Worm (Caenorhabditis elegans): Measurements from ENCODE around the gene F38H4.3.
A peak's percentile ranks its signal among the peaks of the same experiment; 100 is the strongest.

Gene F38H4.3

ce11 chrIV:11821591-11822361 is 20.4 kb upstream of the F38H4.3 start, which contains the start of the genes par-5 and M117.3 (continued):
- TF ChIP-seq unc-39 (tag; optimal IDR thresholded peaks at IDR 0.05) (no peak), egl-27 (tag; optimal IDR thresholded peaks at IDR 0.05) (peak; percentile 31), gmeb-1 (tag; optimal IDR thresholded peaks at IDR 0.05) (peak; percentile 20), blmp-1 (tag; optimal IDR thresholded peaks at IDR 0.05; ENCODE audit: insufficient read depth) (no peak), fos-1 (tag; optimal IDR thresholded peaks at IDR 0.05) (peak; percentile 74), lin-39 (tag; optimal IDR thresholded peaks at IDR 0.05) (no peak), nhr-237 (tag; optimal IDR thresholded peaks at IDR 0.05) (no peak)

ce11 chrIV:11822454-11822853 is 19.8 kb upstream of the F38H4.3 start:
- TF ChIP-seq ZK546.5 (tag; optimal IDR thresholded peaks at IDR 0.05) (peak; percentile 14), ceh-82 (tag; optimal IDR thresholded peaks at IDR 0.05) (no peak), blmp-1 (tag; optimal IDR thresholded peaks at IDR 0.05; ENCODE audit: insufficient read depth) (no peak), unc-55 (GFP tag; optimal IDR thresholded peaks at IDR 0.05) (peak; percentile 80), R02D3.7 (tag; optimal IDR thresholded peaks at IDR 0.05) (no peak), elt-1 (tag; optimal IDR thresholded peaks at IDR 0.05) (no peak), nhr-25 (tag; optimal IDR thresholded peaks at IDR 0.05) (no peak), lin-39 (tag; optimal IDR thresholded peaks at IDR 0.05) (no peak), C34F6.9 (tag; optimal IDR thresholded peaks at IDR 0.05) (peak; percentile 53), nhr-6 (tag; optimal IDR thresholded peaks at IDR 0.05) (no peak), unc-39 (tag; optimal IDR thresholded peaks at IDR 0.05) (no peak), ztf-11 (tag; optimal IDR thresholded peaks at IDR 0.05) (no peak), ztf-4 (tag; optimal IDR thresholded peaks at IDR 0.05) (no peak), egl-27 (tag; optimal IDR thresholded peaks at IDR 0.05) (no peak), ama-1 (optimal IDR thresholded peaks at IDR 0.05) (no peak), snpc-4 (tag; optimal IDR thresholded peaks at IDR 0.05) (no peak), fos-1 (tag; optimal IDR thresholded peaks at IDR 0.05) (peak; percentile 19), ztf-1 (GFP tag; conservative IDR thresholded peaks at IDR 0.05) (no peak), Y55F3AM.14 (GFP tag; optimal IDR thresholded peaks at IDR 0.05) (no peak), sem-4 (tag; optimal IDR thresholded peaks at IDR 0.05) (no peak), peb-1 (tag; optimal IDR thresholded peaks at IDR 0.05) (no peak), unc-62 (GFP tag; optimal IDR thresholded peaks at IDR 0.05) (no peak), lin-11 (tag; optimal IDR thresholded peaks at IDR 0.05) (no peak), lin-13 (GFP tag; optimal IDR thresholded peaks at IDR 0.05) (peak; percentile 54), nhr-10 (tag; optimal IDR thresholded peaks at IDR 0.05) (no peak), lsy-2 (tag; optimal IDR thresholded peaks at IDR 0.05) (peak; percentile 16 to 70), nhr-21 (tag; optimal IDR thresholded peaks at IDR 0.05) (no peak), sma-9 (GFP tag; optimal IDR thresholded peaks at IDR 0.05) (peak; percentile 6), sma-9 (tag; optimal IDR thresholded peaks at IDR 0.05) (no peak), zag-1 (tag; optimal IDR thresholded peaks at IDR 0.05) (no peak), aly-2 (tag; optimal IDR thresholded peaks at IDR 0.05) (no peak), ceh-16 (tag; optimal IDR thresholded peaks at IDR 0.05) (no peak), nhr-23 (tag; optimal IDR thresholded peaks at IDR 0.05) (no peak), mab-5 (tag; optimal IDR thresholded peaks at IDR 0.05) (no peak), gmeb-1 (tag; optimal IDR thresholded peaks at IDR 0.05) (peak; percentile 76), nhr-77 (tag; optimal IDR thresholded peaks at IDR 0.05) (no peak), mbf-1 (tag; optimal IDR thresholded peaks at IDR 0.05) (no peak), crh-2 (tag; optimal IDR thresholded peaks at IDR 0.05) (peak; percentile 47), mdl-1 (tag; optimal IDR thresholded peaks at IDR 0.05) (no peak), nhr-129 (tag; optimal IDR thresholded peaks at IDR 0.05) (peak; percentile 56), nhr-11 (tag; optimal IDR thresholded peaks at IDR 0.05) (no peak), nhr-12 (tag; optimal IDR thresholded peaks at IDR 0.05) (no peak), skn-1 (tag; optimal IDR thresholded peaks at IDR 0.05) (no peak), dmd-4 (tag; optimal IDR thresholded peaks at IDR 0.05) (no peak), alr-1 (tag; optimal IDR thresholded peaks at IDR 0.05) (no peak), elt-3 (tag; optimal IDR thresholded peaks at IDR 0.05) (no peak), sma-3 (GFP tag; optimal IDR thresholded peaks at IDR 0.05) (no peak), F13H6.1 (tag; optimal IDR thresholded peaks at IDR 0.05) (no peak), nhr-237 (tag; optimal IDR thresholded peaks at IDR 0.05) (no peak)
